Worm (Caenorhabditis elegans) whole organism, L4 larva: ENCODE data around the gene cyp-25A3.

Source experiments
- D1046.2 ChIP-seq: fragments of 200-800 bp; sonication (Bioruptor generic); IDR thresholded peaks from 2 replicates; pipeline ENCODE4 v1.3.6; 2022; ENCODE audit warnings: missing genetic modification characterization, missing compliant biosample characterization
- F10B5.3 ChIP-seq: sonication (generic microtip); optimal IDR thresholded peaks from 2 replicates; lab custom pipeline; 2016; ENCODE audit warnings: mild to moderate bottlenecking, missing genetic modification characterization, missing compliant biosample characterization
- F44E2.7 ChIP-seq: fragments of 200-800 bp; sonication (Bioruptor generic); IDR thresholded peaks from 2 replicates; pipeline ENCODE4 v2.1.2; 2022; ENCODE audit warnings: missing genetic modification characterization, missing compliant biosample characterization
- F49E8.2 ChIP-seq: sonication (generic microtip); optimal IDR thresholded peaks from 2 replicates; lab custom pipeline; 2016; ENCODE audit warnings: missing compliant biosample characterization, mild to moderate bottlenecking, missing genetic modification characterization, borderline replicate concordance
- T20F7.1 ChIP-seq: fragments of 200-800 bp; sonication (Bioruptor generic); optimal IDR thresholded peaks from 2 replicates; lab custom pipeline; 2018; ENCODE audit warnings: mild to moderate bottlenecking, missing genetic modification characterization, missing compliant biosample characterization
- Y105C5A.15 ChIP-seq: fragments of 200-800 bp; sonication (Bioruptor generic); IDR thresholded peaks from 2 replicates; pipeline ENCODE4 v1.3.6; 2022; ENCODE audit warnings: missing genetic modification characterization, missing compliant biosample characterization
- Y48G9A.11 ChIP-seq: fragments of 200-800 bp; sonication (Bioruptor generic); IDR thresholded peaks from 2 replicates; pipeline ENCODE4 v1.3.6; 2022; ENCODE audit warnings: missing genetic modification reagents, missing genetic modification characterization, missing compliant biosample characterization
- Y5F2A.4 ChIP-seq: fragments of 200-800 bp; sonication (Bioruptor generic); optimal IDR thresholded peaks from 2 replicates; lab custom pipeline; 2018; ENCODE audit warnings: mild to moderate bottlenecking, missing genetic modification characterization, missing compliant biosample characterization
- Y75B8A.6 ChIP-seq: fragments of 200-800 bp; sonication (Bioruptor generic); IDR thresholded peaks from 2 replicates; pipeline ENCODE4 v1.3.6; 2022; ENCODE audit warnings: missing genetic modification reagents, missing genetic modification characterization, missing compliant biosample characterization
- ZK546.5 ChIP-seq, 2 experiments: sonication (generic microtip); optimal IDR thresholded peaks; 2 replicates each; lab custom pipeline; 2017; ENCODE audit warnings: missing biosample characterization in 2 of 2, missing genetic modification characterization in 2 of 2
- aha-1 ChIP-seq: fragments of 150-350 bp; peaks from one replicate; lab custom pipeline; 2014; ENCODE audit warnings: missing biosample characterization, missing genetic modification characterization
- ama-1 ChIP-seq: fragments of 150-350 bp; optimal IDR thresholded peaks from 2 replicates; lab custom pipeline; 2014; ENCODE audit warnings: inconsistent platforms, mixed read lengths
- arid-1 ChIP-seq: fragments of 200-800 bp; sonication (Bioruptor generic); conservative IDR thresholded peaks from 2 replicates; pipeline ENCODE4 v1.3.6; 2022; ENCODE audit warnings: missing genetic modification reagents, missing genetic modification characterization, missing compliant biosample characterization
- attf-4 ChIP-seq: sonication (generic microtip); optimal IDR thresholded peaks from 3 replicates; lab custom pipeline; 2017; ENCODE audit warnings: missing biosample characterization, missing genetic modification characterization
- ceh-32 ChIP-seq: sonication (generic microtip); optimal IDR thresholded peaks from 2 replicates; lab custom pipeline; 2016; ENCODE audit warnings: mild to moderate bottlenecking, missing genetic modification characterization, missing compliant biosample characterization; ENCODE audit not compliant: poor library complexity
- ceh-82 ChIP-seq: sonication (generic microtip); optimal IDR thresholded peaks from 2 replicates; lab custom pipeline; 2017; ENCODE audit warnings: missing biosample characterization, missing genetic modification characterization
- ces-1 ChIP-seq: fragments of 150-350 bp; sonication (generic microtip); optimal IDR thresholded peaks from 4 replicates; lab custom pipeline; 2014; ENCODE audit warnings: missing biosample characterization, missing genetic modification reagents, missing genetic modification characterization
- ctbp-1 ChIP-seq: fragments of 200-800 bp; sonication (Bioruptor generic); IDR thresholded peaks from 2 replicates; pipeline ENCODE4 v1.3.6; 2022; ENCODE audit warnings: missing genetic modification reagents, missing genetic modification characterization, missing compliant biosample characterization
- daf-12 ChIP-seq: fragments of 150-350 bp; optimal IDR thresholded peaks from 2 replicates; lab custom pipeline; 2014; ENCODE audit warnings: missing biosample characterization, missing genetic modification reagents, missing genetic modification characterization
- daf-16 ChIP-seq, 3 experiments: sonication (generic microtip); optimal IDR thresholded peaks; 2 replicates each; lab custom pipeline; 2016 to 2017; ENCODE audit warnings: missing genetic modification characterization in 3 of 3, missing genetic modification reagents in 3 of 3, mild to moderate bottlenecking in 2 of 3, missing compliant biosample characterization in 2 of 3, missing biosample characterization in 1 of 3, moderate library complexity in 1 of 3
- daf-8 ChIP-seq: fragments of 200-800 bp; sonication (Bioruptor generic); IDR thresholded peaks from 2 replicates; pipeline ENCODE4 v1.3.6; 2022; ENCODE audit warnings: missing genetic modification characterization, missing compliant biosample characterization
- dmd-8 ChIP-seq: fragments of 200-800 bp; sonication (Bioruptor generic); IDR thresholded peaks from 2 replicates; pipeline ENCODE4 v1.3.6; 2022; ENCODE audit warnings: missing genetic modification characterization, missing compliant biosample characterization
- dpl-1 ChIP-seq: fragments of 150-350 bp; optimal IDR thresholded peaks from 2 replicates; lab custom pipeline; 2014; ENCODE audit warnings: missing biosample characterization, missing genetic modification reagents, missing genetic modification characterization
- dve-1 ChIP-seq: sonication (generic microtip); optimal IDR thresholded peaks from 2 replicates; lab custom pipeline; 2017; ENCODE audit warnings: antibody characterized with exemption, mild to moderate bottlenecking, missing genetic modification characterization, missing compliant biosample characterization; ENCODE audit not compliant: insufficient read depth
- egl-43 ChIP-seq: fragments of 200-800 bp; sonication (Bioruptor generic); IDR thresholded peaks from 2 replicates; pipeline ENCODE4 v1.3.6; 2022; ENCODE audit warnings: missing genetic modification reagents, missing genetic modification characterization, missing compliant biosample characterization
- gei-8 ChIP-seq: fragments of 200-800 bp; sonication (Bioruptor generic); optimal IDR thresholded peaks from 2 replicates; lab custom pipeline; 2018; ENCODE audit warnings: mild to moderate bottlenecking, missing genetic modification characterization, missing compliant biosample characterization
- hif-1 ChIP-seq, 2 experiments: sonication (generic microtip); optimal IDR thresholded peaks; 2 replicates each; lab custom pipeline; 2016 to 2017; ENCODE audit warnings: missing compliant biosample characterization in 2 of 2, missing genetic modification characterization in 2 of 2, missing genetic modification reagents in 2 of 2, missing genotype in 2 of 2, mild to moderate bottlenecking in 1 of 2
- hlh-11 ChIP-seq: fragments of 200-800 bp; sonication (Bioruptor generic); optimal IDR thresholded peaks from 2 replicates; lab custom pipeline; 2018; ENCODE audit warnings: mild to moderate bottlenecking, missing genetic modification characterization, missing compliant biosample characterization
- hlh-30 ChIP-seq: sonication (generic microtip); optimal IDR thresholded peaks from 2 replicates; lab custom pipeline; 2017; ENCODE audit warnings: antibody characterized with exemption, mild to moderate bottlenecking, missing genetic modification characterization, missing compliant biosample characterization; ENCODE audit not compliant: insufficient read depth
- lsy-2 ChIP-seq, 2 experiments: fragments of 150-350 bp in 1 of 2; sonication (generic microtip) in 1 of 2; optimal IDR thresholded peaks; 2 replicates each; lab custom pipeline; 2014 to 2017; ENCODE audit warnings: missing biosample characterization in 2 of 2, missing genetic modification characterization in 2 of 2
- mdl-1 ChIP-seq, 2 experiments: fragments of 150-350 bp in 1 of 2; sonication (generic microtip) in 1 of 2; optimal IDR thresholded peaks; 2 replicates each; lab custom pipeline; 2014 to 2017; ENCODE audit warnings: missing biosample characterization in 2 of 2, missing genetic modification characterization in 2 of 2
- mep-1 ChIP-seq: fragments of 150-350 bp; sonication (generic microtip); optimal IDR thresholded peaks from 3 replicates; lab custom pipeline; 2014; ENCODE audit warnings: missing biosample characterization, missing genetic modification characterization
- mxl-2 ChIP-seq: fragments of 200-800 bp; sonication (Bioruptor generic); conservative IDR thresholded peaks from 2 replicates; pipeline ENCODE4 v1.3.6; 2022; ENCODE audit warnings: missing genetic modification reagents, missing genetic modification characterization, missing compliant biosample characterization
- mxl-3 ChIP-seq: fragments of 200-800 bp; sonication (Bioruptor generic); optimal IDR thresholded peaks from 2 replicates; lab custom pipeline; 2018; ENCODE audit warnings: mild to moderate bottlenecking, missing genetic modification characterization, missing compliant biosample characterization
- nhr-11 ChIP-seq: fragments of 150-350 bp; optimal IDR thresholded peaks from 2 replicates; lab custom pipeline; 2014; ENCODE audit warnings: missing biosample characterization, missing genetic modification characterization
- nhr-28 ChIP-seq: fragments of 150-350 bp; optimal IDR thresholded peaks from 2 replicates; lab custom pipeline; 2014; ENCODE audit warnings: missing biosample characterization, missing genetic modification characterization
- nhr-41 ChIP-seq: fragments of 200-800 bp; sonication (Bioruptor generic); IDR thresholded peaks from 2 replicates; pipeline ENCODE4 v1.3.6; 2022; ENCODE audit warnings: missing genetic modification reagents, missing genetic modification characterization, missing compliant biosample characterization
- nhr-48 ChIP-seq: sonication (generic microtip); optimal IDR thresholded peaks from 2 replicates; lab custom pipeline; 2016; ENCODE audit warnings: mild to moderate bottlenecking, missing genetic modification characterization, missing compliant biosample characterization
- pqm-1 ChIP-seq: sonication (generic microtip); optimal IDR thresholded peaks from 2 replicates; lab custom pipeline; 2017; ENCODE audit warnings: missing biosample characterization, missing genetic modification characterization
- rbr-2 ChIP-seq: sonication (generic microtip); optimal IDR thresholded peaks from 2 replicates; lab custom pipeline; 2016; ENCODE audit warnings: missing genotype, missing genetic modification characterization, missing compliant biosample characterization
- set-16 ChIP-seq: fragments of 200-800 bp; sonication (Bioruptor generic); IDR thresholded peaks from 2 replicates; pipeline ENCODE4 v1.3.6; 2022; ENCODE audit warnings: missing genetic modification reagents, missing genetic modification characterization, missing compliant biosample characterization
- snpc-1.2 ChIP-seq: fragments of 200-800 bp; sonication (Bioruptor generic); IDR thresholded peaks from 2 replicates; pipeline ENCODE4 v1.3.6; 2022; ENCODE audit warnings: missing genetic modification reagents, missing genetic modification characterization, missing compliant biosample characterization
- unc-39 ChIP-seq: sonication (generic microtip); optimal IDR thresholded peaks from 2 replicates; lab custom pipeline; 2017; ENCODE audit warnings: missing biosample characterization, missing genetic modification characterization
- vab-7 ChIP-seq: fragments of 200-800 bp; sonication (Bioruptor generic); IDR thresholded peaks from 2 replicates; pipeline ENCODE4 v1.3.6; 2022; ENCODE audit warnings: missing genetic modification reagents, missing genetic modification characterization, missing compliant biosample characterization
- zfp-2 ChIP-seq: sonication (generic microtip); optimal IDR thresholded peaks from 2 replicates; lab custom pipeline; 2016; ENCODE audit warnings: mild to moderate bottlenecking, missing genetic modification characterization, missing compliant biosample characterization
- zfp-3 ChIP-seq: fragments of 200-800 bp; sonication (Bioruptor generic); conservative IDR thresholded peaks from 2 replicates; pipeline ENCODE4 v1.3.6; 2022; ENCODE audit warnings: missing genetic modification reagents, missing genetic modification characterization, missing compliant biosample characterization
- ztf-11 ChIP-seq: fragments of 150-350 bp; optimal IDR thresholded peaks from 2 replicates; lab custom pipeline; 2014; ENCODE audit warnings: missing biosample characterization, missing genetic modification characterization

cyp-25A3 gene

ce11 chrIII:3867378-3867904 lies 27.9 kb upstream of the cyp-25A3 start, which contains the start of gene rpl-3 (continued):
- TF ChIP-seq T20F7.1 (GFP tag; lab: Kevin White, UChicago) (peak; percentile 99), nhr-41 (peak; percentile 100), pqm-1 (tag; lab: Kevin White, UChicago) (peak; percentile 100), snpc-1.2 (peak; percentile 98), ces-1 (GFP tag; lab: Kevin White, UChicago) (peak; percentile 98), Y75B8A.6 (GFP tag; lab: Robert Waterston, UW) (peak; percentile 100), daf-12 (tag; lab: Kevin White, UChicago) (no peak), vab-7 (peak; percentile 100), Y5F2A.4 (GFP tag; lab: Kevin White, UChicago) (peak; percentile 98), F44E2.7 (GFP tag; lab: Robert Waterston, UW) (peak; percentile 99), attf-4 (tag; lab: Kevin White, UChicago) (peak; percentile 85), mxl-3 (GFP tag; lab: Kevin White, UChicago) (peak; percentile 99), ama-1 (lab: Kevin White, UChicago) (peak; percentile 88), ceh-32 (tag; lab: Kevin White, UChicago) (peak; percentile 94), ztf-11 (tag; lab: Kevin White, UChicago) (peak; percentile 93), set-16 (GFP tag; lab: Robert Waterston, UW) (peak; percentile 88), nhr-11 (tag; lab: Kevin White, UChicago) (peak; percentile 100), mxl-2 (GFP tag; lab: Robert Waterston, UW) (peak; percentile 96), dpl-1 (GFP tag; lab: Kevin White, UChicago) (peak; percentile 100), unc-39 (peak; percentile 60), aha-1 (tag; lab: Kevin White, UChicago) (peak; percentile 100), lsy-2 (tag; optimal IDR thresholded peaks at IDR 0.05; lab: Kevin White, UChicago) (peak; percentile 100), F49E8.2 (tag; lab: Kevin White, UChicago) (peak; percentile 98), egl-43 (peak; percentile 100), ZK546.5 (tag; optimal IDR thresholded peaks at IDR 0.05; lab: Kevin White, UChicago) (peak in 1 of 2 experiments; percentile 93), dmd-8 (GFP tag; lab: Robert Waterston, UW) (peak; percentile 98), D1046.2 (GFP tag; lab: Robert Waterston, UW) (peak; percentile 99), ceh-82 (tag; lab: Kevin White, UChicago) (peak; percentile 94), zfp-2 (tag; lab: Kevin White, UChicago) (peak; percentile 95), mdl-1 (tag; optimal IDR thresholded peaks at IDR 0.05; lab: Kevin White, UChicago) (peak; percentile 82 to 98), nhr-28 (tag; lab: Kevin White, UChicago) (peak; percentile 100), daf-8 (peak; percentile 94), Y105C5A.15 (peak; percentile 99), F10B5.3 (tag; lab: Kevin White, UChicago) (peak; percentile 96), hlh-11 (tag; lab: Kevin White, UChicago) (peak; percentile 100)

- TF ChIP-seq gei-8 (GFP tag; lab: Kevin White, UChicago) (peak; percentile 7), aha-1 (tag; lab: Kevin White, UChicago) (peak; percentile 95), Y48G9A.11 (GFP tag; lab: Robert Waterston, UW) (0 out of 2 replicates have a peak, but pooled peaks have one; percentile 25), mep-1 (peak; percentile 29), daf-16 (GFP tag; optimal IDR thresholded peaks at IDR 0.05; lab: Kevin White, UChicago) (no peak), daf-16 (tag; optimal IDR thresholded peaks at IDR 0.05; lab: Kevin White, UChicago) (peak; percentile 4), hif-1 (tag; optimal IDR thresholded peaks at IDR 0.05; lab: Kevin White, UChicago) (peak in 1 of 2 experiments; percentile 30), lsy-2 (tag; optimal IDR thresholded peaks at IDR 0.05; lab: Kevin White, UChicago) (peak in 1 of 2 experiments; percentile 34), zfp-3 (0 out of 2 replicates have a peak, but pooled peaks have one; percentile 19), arid-1 (GFP tag; lab: Robert Waterston, UW) (no peak), ctbp-1 (GFP tag; lab: Robert Waterston, UW) (no peak), hlh-11 (tag; lab: Kevin White, UChicago) (peak; percentile 17), ces-1 (GFP tag; lab: Kevin White, UChicago) (peak; percentile 87), nhr-48 (tag; lab: Kevin White, UChicago) (no peak), hlh-30 (tag; lab: Kevin White, UChicago) (peak; percentile 1), dve-1 (tag; lab: Kevin White, UChicago) (peak; percentile 25), rbr-2 (peak; percentile 9)
Measured at ce11 chrIII:3863814-3864507, 24.4 kb upstream of the cyp-25A3 start, which contains the start of gene acs-19. Gene acs-19, plus strand, starts transcription at chrIII:3864489.
